Worm (Caenorhabditis elegans): ENCODE results near the gene metl-5.

DNA sequence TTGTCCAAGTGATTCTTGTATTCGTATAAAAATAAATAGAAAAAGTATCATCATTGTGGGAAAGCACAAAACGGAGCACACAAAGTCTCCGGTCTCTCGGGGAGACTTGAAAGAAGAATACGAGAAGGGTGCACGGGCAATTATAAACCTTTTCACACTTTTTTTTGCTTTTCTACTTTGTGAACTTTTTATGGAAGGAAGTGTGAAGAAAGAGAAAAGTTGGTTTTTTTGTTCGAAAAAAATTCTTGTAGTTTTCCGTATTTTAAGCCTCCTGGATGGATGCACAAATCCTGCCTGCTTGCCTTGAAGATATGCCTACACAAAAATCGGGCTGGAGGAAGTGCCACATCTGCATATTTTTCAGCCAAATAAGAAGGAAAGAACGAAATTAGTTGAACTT is 24.8 kb upstream of the metl-5 start, which contains the start of gene B0393.7:
- TF ChIP-seq lin-13 (GFP tag; optimal IDR thresholded peaks at IDR 0.05) (no peak), blmp-1 (tag; optimal IDR thresholded peaks at IDR 0.05; ENCODE audit: insufficient read depth) (no peak), mbf-1 (tag; optimal IDR thresholded peaks at IDR 0.05) (no peak), elt-3 (tag; optimal IDR thresholded peaks at IDR 0.05) (no peak), lin-11 (tag; optimal IDR thresholded peaks at IDR 0.05) (no peak)
